Worm (Caenorhabditis elegans) whole organism, young adult: ENCODE data around the gene T14B4.19.

Source experiments
- D2030.7 ChIP-seq: fragments of 200-800 bp; sonication (Bioruptor generic); IDR thresholded peaks from 2 replicates; pipeline ENCODE4 v1.3.6; 2022; ENCODE audit warnings: missing genetic modification reagents, missing genetic modification characterization, missing compliant biosample characterization
- T26A5.8 ChIP-seq: sonication (generic microtip); optimal IDR thresholded peaks from 2 replicates; lab custom pipeline; 2016; ENCODE audit warnings: missing genetic modification characterization, missing compliant biosample characterization
- ZK185.1 ChIP-seq: sonication (generic microtip); optimal IDR thresholded peaks from 2 replicates; lab custom pipeline; 2016; ENCODE audit warnings: mild to moderate bottlenecking, missing genetic modification characterization, missing compliant biosample characterization; ENCODE audit not compliant: poor library complexity, severe bottlenecking
- akir-1 ChIP-seq: fragments of 200-800 bp; sonication (Bioruptor generic); optimal IDR thresholded peaks from 2 replicates; lab custom pipeline; 2018; ENCODE audit warnings: mild to moderate bottlenecking, missing genetic modification characterization, moderate library complexity, missing compliant biosample characterization
- aptf-2 ChIP-seq: fragments of 200-800 bp; sonication (Bioruptor generic); conservative IDR thresholded peaks from 2 replicates; pipeline ENCODE4 v1.3.6; 2022; ENCODE audit warnings: missing genetic modification reagents, missing genetic modification characterization, missing compliant biosample characterization
- aptf-3 ChIP-seq: fragments of 200-800 bp; sonication (Bioruptor generic); IDR thresholded peaks from 2 replicates; pipeline ENCODE4 v1.3.6; 2022; ENCODE audit warnings: missing genetic modification characterization, missing compliant biosample characterization
- atf-7 ChIP-seq: sonication (generic microtip); optimal IDR thresholded peaks from 2 replicates; lab custom pipeline; 2017; ENCODE audit warnings: mild to moderate bottlenecking, missing genetic modification characterization, missing compliant biosample characterization
- attf-3 ChIP-seq: fragments of 200-800 bp; sonication (Bioruptor generic); conservative IDR thresholded peaks from 2 replicates; pipeline ENCODE4 v1.3.6; 2022; ENCODE audit warnings: missing genetic modification reagents, missing genetic modification characterization, missing compliant biosample characterization
- attf-6 ChIP-seq: fragments of 200-800 bp; sonication (Bioruptor generic); IDR thresholded peaks from 2 replicates; pipeline ENCODE4 v1.3.6; 2022; ENCODE audit warnings: missing genetic modification reagents, missing genetic modification characterization, missing compliant biosample characterization
- ceh-100 ChIP-seq: fragments of 200-800 bp; sonication (Bioruptor generic); IDR thresholded peaks from 2 replicates; pipeline ENCODE4 v1.3.6; 2022; ENCODE audit warnings: missing genetic modification reagents, missing genetic modification characterization, missing compliant biosample characterization
- ceh-27 ChIP-seq: fragments of 200-800 bp; sonication (Bioruptor generic); optimal IDR thresholded peaks from 2 replicates; lab custom pipeline; 2018; ENCODE audit warnings: mild to moderate bottlenecking, missing genetic modification characterization, moderate library complexity, missing compliant biosample characterization
- ceh-40 ChIP-seq: fragments of 200-800 bp; sonication (Bioruptor generic); IDR thresholded peaks from 2 replicates; pipeline ENCODE4 v1.3.6; 2022; ENCODE audit warnings: missing genetic modification characterization, missing compliant biosample characterization
- chd-7 ChIP-seq: sonication (generic microtip); optimal IDR thresholded peaks from 2 replicates; lab custom pipeline; 2016; ENCODE audit warnings: mild to moderate bottlenecking, missing genetic modification characterization, moderate library complexity, missing compliant biosample characterization
- ets-4 ChIP-seq: fragments of 200-800 bp; sonication (Bioruptor generic); optimal IDR thresholded peaks from 2 replicates; lab custom pipeline; 2018; ENCODE audit warnings: mild to moderate bottlenecking, missing genetic modification characterization, missing compliant biosample characterization
- gei-17 ChIP-seq: fragments of 200-800 bp; sonication (Bioruptor generic); optimal IDR thresholded peaks from 2 replicates; lab custom pipeline; 2018; ENCODE audit warnings: mild to moderate bottlenecking, missing genetic modification characterization, missing compliant biosample characterization
- hlh-12 ChIP-seq: sonication (generic microtip); optimal IDR thresholded peaks from 2 replicates; lab custom pipeline; 2016; ENCODE audit warnings: missing genetic modification characterization, missing compliant biosample characterization
- hlh-26 ChIP-seq: fragments of 200-800 bp; sonication (Bioruptor generic); conservative IDR thresholded peaks from 2 replicates; pipeline ENCODE4 v1.3.6; 2022; ENCODE audit warnings: missing genetic modification reagents, missing genetic modification characterization, missing compliant biosample characterization
- hrde-1 ChIP-seq: sonication (generic microtip); optimal IDR thresholded peaks from 2 replicates; lab custom pipeline; 2016; ENCODE audit warnings: missing genetic modification characterization, mild to moderate bottlenecking, missing compliant biosample characterization, moderate library complexity, missing genotype, missing genetic modification reagents, borderline replicate concordance
- let-526 ChIP-seq: fragments of 200-800 bp; sonication (Bioruptor generic); IDR thresholded peaks from 2 replicates; pipeline ENCODE4 v1.3.6; 2022; ENCODE audit warnings: missing genetic modification reagents, missing genetic modification characterization, missing compliant biosample characterization
- lin-40 ChIP-seq: sonication (generic microtip); optimal IDR thresholded peaks from 2 replicates; lab custom pipeline; 2016; ENCODE audit warnings: missing genetic modification characterization, mild to moderate bottlenecking, missing compliant biosample characterization, missing genotype, missing genetic modification reagents
- madf-10 ChIP-seq: sonication (generic microtip); optimal IDR thresholded peaks from 2 replicates; lab custom pipeline; 2016; ENCODE audit warnings: mild to moderate bottlenecking, missing genetic modification characterization, missing compliant biosample characterization
- madf-3 ChIP-seq: fragments of 200-800 bp; sonication (Bioruptor generic); IDR thresholded peaks from 2 replicates; pipeline ENCODE4 v1.3.6; 2022; ENCODE audit warnings: missing genetic modification reagents, missing genetic modification characterization, missing compliant biosample characterization
- nhr-120 ChIP-seq: fragments of 200-800 bp; sonication (Bioruptor generic); IDR thresholded peaks from 2 replicates; pipeline ENCODE4 v1.3.6; 2022; ENCODE audit warnings: missing genetic modification characterization, missing compliant biosample characterization
- nhr-27 ChIP-seq: fragments of 200-800 bp; sonication (Bioruptor generic); optimal IDR thresholded peaks from 2 replicates; lab custom pipeline; 2018; ENCODE audit warnings: mild to moderate bottlenecking, missing genetic modification characterization, moderate library complexity, missing compliant biosample characterization
- nhr-80 ChIP-seq: sonication (generic microtip); optimal IDR thresholded peaks from 2 replicates; lab custom pipeline; 2016; ENCODE audit warnings: missing genetic modification characterization, missing compliant biosample characterization
- rpc-1 ChIP-seq, 2 experiments: fragments of 150-350 bp in 1 of 2; sonication (generic microtip) in 1 of 2; optimal IDR thresholded peaks; 2 replicates each; lab custom pipeline; 2014 to 2018; ENCODE audit warnings: missing biosample characterization in 1 of 2, missing genetic modification characterization in 1 of 2, missing genetic modification reagents in 1 of 2, missing genotype in 1 of 2
- sdz-38 ChIP-seq: sonication (generic microtip); optimal IDR thresholded peaks from 2 replicates; lab custom pipeline; 2016; ENCODE audit warnings: missing genotype, missing genetic modification characterization, missing compliant biosample characterization
- snpc-1.1 ChIP-seq: sonication (generic microtip); optimal IDR thresholded peaks from 2 replicates; lab custom pipeline; 2017; ENCODE audit warnings: missing genetic modification characterization, mild to moderate bottlenecking, missing compliant biosample characterization, antibody characterized with exemption, moderate library complexity, missing genotype, missing genetic modification reagents; ENCODE audit not compliant: insufficient read depth
- snpc-1.3 ChIP-seq: sonication (generic microtip); optimal IDR thresholded peaks from 2 replicates; lab custom pipeline; 2017; ENCODE audit warnings: missing genetic modification characterization, mild to moderate bottlenecking, missing compliant biosample characterization, antibody characterized with exemption, moderate library complexity, missing genotype, missing genetic modification reagents; ENCODE audit not compliant: insufficient read depth
- ztf-22 ChIP-seq: fragments of 200-800 bp; sonication (Bioruptor generic); optimal IDR thresholded peaks from 2 replicates; lab custom pipeline; 2018; ENCODE audit warnings: mild to moderate bottlenecking, missing genetic modification characterization, moderate library complexity, missing compliant biosample characterization
- ztf-6 ChIP-seq: fragments of 200-800 bp; sonication (Bioruptor generic); IDR thresholded peaks from 2 replicates; pipeline ENCODE4 v1.3.6; 2022; ENCODE audit warnings: missing genetic modification reagents, missing genetic modification characterization, missing compliant biosample characterization

T14B4.19 gene

DNA sequence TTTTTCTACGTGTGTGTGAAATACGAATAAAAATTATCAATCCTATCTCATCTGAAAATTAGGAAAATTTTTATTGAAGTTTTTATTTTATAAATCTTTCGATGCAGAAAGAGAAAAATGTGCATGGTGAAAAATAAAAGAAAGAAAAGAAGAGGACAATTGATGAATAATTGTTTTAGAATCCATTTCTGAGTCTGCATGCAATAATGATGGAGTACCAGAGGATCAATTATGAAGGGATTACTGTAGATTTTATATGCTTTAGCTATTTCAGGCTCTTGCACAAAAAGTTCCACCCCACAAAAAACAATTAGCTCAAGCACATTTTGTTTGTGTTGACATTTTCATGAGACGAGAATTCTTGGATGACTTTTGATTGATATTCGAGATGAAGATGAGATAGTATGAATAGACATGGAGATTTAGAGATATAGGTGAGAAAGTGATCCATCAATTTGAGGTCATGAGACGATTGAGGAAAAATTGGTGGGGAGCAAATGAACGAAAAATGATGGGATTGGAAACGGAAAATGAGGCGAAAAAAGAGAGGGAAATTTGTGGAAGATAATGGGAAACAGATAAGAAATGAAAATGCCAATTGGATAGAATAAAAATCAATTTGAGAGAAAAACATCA lies 7.0 kb downstream of the T14B4.19 start, which contains the start of gene rpy-1:
rpy-1 (minus strand) TSS at position 51 of the 636 bp plus-strand sequence.
- TF ChIP-seq ceh-40 (GFP tag; lab: Robert Waterston, UW) (no peak), madf-10 (tag; lab: Kevin White, UChicago) (no peak), snpc-1.3 (tag; lab: Kevin White, UChicago) (no peak), ZK185.1 (tag; lab: Kevin White, UChicago) (no peak), aptf-3 (no peak), hlh-12 (tag; lab: Kevin White, UChicago) (no peak), hrde-1 (tag; lab: Kevin White, UChicago) (no peak)
- TF ChIP-seq, all 124 proteins: peak for 0

DNA sequence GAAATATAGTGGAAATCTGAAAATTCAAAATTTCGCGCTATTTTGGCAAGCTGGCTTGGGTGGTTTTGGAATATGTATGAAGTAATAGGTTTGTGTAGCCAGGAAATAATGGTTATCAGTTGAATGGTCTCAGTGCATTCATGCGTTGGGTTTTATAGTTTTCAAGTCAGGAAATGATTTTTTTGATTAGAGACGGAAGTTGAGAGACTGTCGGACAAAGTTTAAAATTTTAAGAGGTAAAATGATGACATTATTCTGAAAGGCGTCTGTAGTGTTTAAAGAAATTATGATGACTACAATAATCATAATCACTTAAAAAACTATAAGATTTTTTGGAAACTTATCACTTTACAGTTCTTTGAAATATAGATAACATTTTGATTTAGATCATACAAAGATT lies 11.2 kb downstream of the T14B4.19 start, which contains the start of gene C18H9.6:
C18H9.6 (minus strand) TSS at position 129 of the 400 bp plus-strand sequence.
- TF ChIP-seq ets-4 (GFP tag; lab: Kevin White, UChicago) (peak; percentile 19), nhr-80 (tag; lab: Kevin White, UChicago) (peak; percentile 86), hlh-26 (GFP tag; lab: Robert Waterston, UW) (no peak), ztf-22 (GFP tag; lab: Kevin White, UChicago) (peak; percentile 30), atf-7 (tag; lab: Kevin White, UChicago) (peak; percentile 30), sdz-38 (no peak)

DNA sequence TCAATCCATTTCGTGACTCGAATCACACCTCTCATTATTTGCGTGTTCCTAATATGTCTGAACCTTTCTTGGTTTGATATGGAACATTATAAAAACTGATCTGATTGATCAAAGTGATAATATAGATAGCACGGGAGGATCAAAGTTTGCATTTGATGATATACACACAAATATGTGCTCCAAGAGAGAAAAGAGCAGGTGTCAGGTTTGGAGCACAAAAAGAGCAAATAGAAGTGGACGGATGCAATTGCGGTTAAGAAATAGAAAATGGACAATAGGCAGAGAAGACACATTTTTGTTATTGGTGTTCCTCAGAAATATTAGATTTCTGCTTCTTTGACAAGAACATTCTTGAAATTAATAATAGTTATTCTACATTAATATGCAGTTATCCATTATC lies 13.9 kb downstream of the T14B4.19 start, which contains the start of gene C18H9.1:
C18H9.1 (plus strand) TSS at position 301 of the 400 bp plus-strand sequence.
- TF ChIP-seq aptf-2 (GFP tag; lab: Robert Waterston, UW) (no peak), lin-40 (no peak), D2030.7 (GFP tag; lab: Robert Waterston, UW) (no peak), nhr-120 (no peak), chd-7 (no peak), rpc-1 (optimal IDR thresholded peaks at IDR 0.05; lab: Kevin White, UChicago) (no peak), rpc-1 (tag; optimal IDR thresholded peaks at IDR 0.05; lab: Kevin White, UChicago) (no peak)
- TF ChIP-seq, all 124 proteins: peak for 0

DNA sequence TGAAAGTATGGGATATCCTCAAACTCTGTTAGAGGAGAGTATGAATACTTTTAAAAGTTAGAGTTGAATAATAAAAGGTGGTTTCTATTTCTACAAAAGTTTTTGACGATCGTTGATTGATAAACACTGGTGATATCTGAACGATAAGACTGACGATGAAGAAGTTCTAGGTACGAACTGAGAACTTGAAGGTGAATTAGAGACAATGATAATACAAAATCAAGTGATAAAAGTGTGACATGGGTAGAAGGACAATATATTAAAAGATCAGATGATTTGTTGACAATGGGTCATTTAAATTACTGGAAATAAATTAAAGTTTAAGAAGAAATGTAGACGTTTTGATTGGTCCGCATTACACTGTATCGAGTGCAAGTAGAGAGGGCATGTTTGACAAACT lies 17.3 kb downstream of the T14B4.19 start, which contains the start of gene C18H9.5:
C18H9.5 (minus strand) TSS at position 179 of the 400 bp plus-strand sequence.
- TF ChIP-seq ceh-100 (GFP tag; lab: Robert Waterston, UW): no peak
- TF ChIP-seq ztf-6 (GFP tag; lab: Robert Waterston, UW): no peak
- TF ChIP-seq attf-3 (GFP tag; lab: Robert Waterston, UW): no peak

DNA sequence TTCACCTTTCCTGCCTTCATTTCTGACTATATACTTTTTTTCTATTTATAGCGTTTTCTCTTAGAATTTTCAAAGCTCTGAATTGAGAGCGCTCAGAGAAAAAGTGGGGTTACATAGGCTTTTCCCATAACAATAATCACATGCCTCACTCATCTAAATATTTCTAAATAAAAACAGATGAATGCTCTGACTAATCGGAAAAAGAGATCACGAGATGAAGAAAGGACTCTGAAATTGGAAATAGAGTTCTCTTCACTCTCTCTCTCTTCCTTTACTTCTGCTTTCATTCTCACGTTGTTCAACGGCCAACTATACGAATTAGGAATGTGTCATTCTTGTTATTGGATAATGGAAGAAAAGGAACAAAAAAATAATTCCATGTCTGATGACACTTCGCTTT lies 23.6 kb downstream of the T14B4.19 start:
- TF ChIP-seq akir-1 (GFP tag; lab: Kevin White, UChicago) (no peak), snpc-1.1 (no peak), hrde-1 (tag; lab: Kevin White, UChicago) (no peak), ztf-22 (GFP tag; lab: Kevin White, UChicago) (no peak), let-526 (GFP tag; lab: Robert Waterston, UW) (no peak), ceh-27 (no peak), D2030.7 (GFP tag; lab: Robert Waterston, UW) (no peak), T26A5.8 (no peak), nhr-27 (tag; lab: Kevin White, UChicago) (no peak), madf-3 (GFP tag; lab: Robert Waterston, UW) (no peak), gei-17 (no peak), ets-4 (GFP tag; lab: Kevin White, UChicago) (no peak), attf-6 (GFP tag; lab: Robert Waterston, UW) (no peak), hlh-12 (tag; lab: Kevin White, UChicago) (no peak)
